Worm (Caenorhabditis elegans): ENCODE measurements around the gene F56D6.21.

The F56D6.21 gene

ce11 chrIV:3904620-3905019 lies at the start of gene F56D6.21:
Gene F56D6.21, plus strand, starts transcription at chrIV:3904920.
- TF ChIP-seq eyg-1 (tag; optimal IDR thresholded peaks at IDR 0.05) (no peak), ceh-22 (tag; optimal IDR thresholded peaks at IDR 0.05) (no peak), lin-11 (tag; optimal IDR thresholded peaks at IDR 0.05) (no peak), madf-2 (tag; optimal IDR thresholded peaks at IDR 0.05) (no peak), ceh-31 (tag; optimal IDR thresholded peaks at IDR 0.05) (no peak)

ce11 chrIV:3855543-3855942 lies 49.2 kb upstream of the F56D6.21 start, which contains the start of gene zag-1:
Gene zag-1, plus strand, starts transcription at chrIV:3855843.
- TF ChIP-seq C08G9.2 (tag; optimal IDR thresholded peaks at IDR 0.05) (no peak), pros-1 (tag; optimal IDR thresholded peaks at IDR 0.05) (no peak), C38D4.7 (GFP tag; optimal IDR thresholded peaks at IDR 0.05) (no peak), gmeb-2 (tag; optimal IDR thresholded peaks at IDR 0.05) (no peak), K02D7.2 (tag; optimal IDR thresholded peaks at IDR 0.05) (no peak), fkh-6 (tag; optimal IDR thresholded peaks at IDR 0.05) (no peak), hlh-6 (tag; optimal IDR thresholded peaks at IDR 0.05) (no peak), fax-1 (tag; optimal IDR thresholded peaks at IDR 0.05) (no peak)

- TF ChIP-seq ceh-34 (tag; optimal IDR thresholded peaks at IDR 0.05) (no peak), sox-4 (tag; optimal IDR thresholded peaks at IDR 0.05) (no peak), unc-42 (tag; optimal IDR thresholded peaks at IDR 0.05) (peak; percentile 14), nfya-1 (tag; optimal IDR thresholded peaks at IDR 0.05) (peak; percentile 78), nhr-11 (tag; optimal IDR thresholded peaks at IDR 0.05) (no peak), nhr-232 (tag; optimal IDR thresholded peaks at IDR 0.05) (no peak), unc-3 (GFP tag; conservative IDR thresholded peaks at IDR 0.05) (no peak), unc-3 (tag; optimal IDR thresholded peaks at IDR 0.05) (no peak), hlh-13 (GFP tag; optimal IDR thresholded peaks at IDR 0.05) (no peak)
These were observed 48.5 kb upstream of the F56D6.21 start for ce11 chrIV:3856190-3856589.

- no peak for TF ChIP-seq zip-5 (tag; optimal IDR thresholded peaks at IDR 0.05)
- TF ChIP-seq ceh-19 (GFP tag; optimal IDR thresholded peaks at IDR 0.05) = peak; percentile 9
- TF ChIP-seq sdc-2 (tag; optimal IDR thresholded peaks at IDR 0.05) = no peak
- TF ChIP-seq unc-55 (GFP tag; optimal IDR thresholded peaks at IDR 0.05) = peak; percentile 89
These were observed 46.6 kb upstream of the F56D6.21 start for ce11 chrIV:3857999-3858552.

ce11 chrIV:3859552-3859951 lies 45.2 kb upstream of the F56D6.21 start:
- peak; percentile 43 for TF ChIP-seq fkh-10 (GFP tag; optimal IDR thresholded peaks at IDR 0.05)
- TF ChIP-seq pha-4 (tag; optimal IDR thresholded peaks at IDR 0.05) = no peak

- TF ChIP-seq ceh-31 (tag; optimal IDR thresholded peaks at IDR 0.05) (peak; percentile 12), unc-42 (tag; optimal IDR thresholded peaks at IDR 0.05) (peak; percentile 87), madf-2 (tag; optimal IDR thresholded peaks at IDR 0.05) (no peak), unc-86 (tag; optimal IDR thresholded peaks at IDR 0.05) (no peak)
These were observed 44.3 kb upstream of the F56D6.21 start for ce11 chrIV:3860419-3860818.

ce11 chrIV:3862948-3863347 lies 41.8 kb upstream of the F56D6.21 start:
- TF ChIP-seq nhr-232 (tag; optimal IDR thresholded peaks at IDR 0.05) (no peak), rnt-1 (tag; optimal IDR thresholded peaks at IDR 0.05) (no peak), hlh-8 (tag; optimal IDR thresholded peaks at IDR 0.05) (no peak), ceh-2 (tag; optimal IDR thresholded peaks at IDR 0.05) (no peak), K09A11.1 (tag; optimal IDR thresholded peaks at IDR 0.05; ENCODE audit: insufficient read depth) (no peak), lim-6 (tag; optimal IDR thresholded peaks at IDR 0.05) (no peak), pqm-1 (tag; optimal IDR thresholded peaks at IDR 0.05) (no peak), tbx-7 (tag; optimal IDR thresholded peaks at IDR 0.05) (no peak)

Measured in whole organism, late embryonic.